Worm (Caenorhabditis elegans) whole organism, L3 larva: ENCODE results near the gene T20B3.14.

Experiments
- ceh-16 ChIP-seq: sonication (generic microtip); optimal IDR thresholded peaks from 2 replicates; lab custom pipeline; 2017; ENCODE audit warnings: missing biosample characterization, missing genetic modification characterization
- fos-1 ChIP-seq: fragments of 150-350 bp; optimal IDR thresholded peaks from 2 replicates; lab custom pipeline; 2014; ENCODE audit warnings: missing biosample characterization, missing genetic modification characterization
- mdl-1 ChIP-seq: fragments of 150-350 bp; optimal IDR thresholded peaks from 2 replicates; lab custom pipeline; 2014; ENCODE audit warnings: missing biosample characterization, missing genetic modification characterization
- nhr-237 ChIP-seq: fragments of 150-350 bp; optimal IDR thresholded peaks from 2 replicates; lab custom pipeline; 2014; ENCODE audit warnings: missing biosample characterization, missing genetic modification characterization
- nhr-76 ChIP-seq: fragments of 150-350 bp; sonication (generic microtip); optimal IDR thresholded peaks from 5 replicates; lab custom pipeline; 2014; ENCODE audit warnings: missing biosample characterization, missing genetic modification characterization
- nhr-77 ChIP-seq: fragments of 150-350 bp; optimal IDR thresholded peaks from 2 replicates; lab custom pipeline; 2014; ENCODE audit warnings: missing biosample characterization, missing genetic modification characterization
- pqm-1 ChIP-seq: fragments of 150-350 bp; optimal IDR thresholded peaks from 2 replicates; lab custom pipeline; 2017; ENCODE audit warnings: missing biosample characterization, missing genetic modification characterization, inconsistent platforms
- unc-39 ChIP-seq: sonication (generic microtip); optimal IDR thresholded peaks from 4 replicates; lab custom pipeline; 2017; ENCODE audit warnings: missing biosample characterization, missing genetic modification characterization

- TF ChIP-seq pqm-1 (tag; lab: Kevin White, UChicago) (no peak), fos-1 (no peak), mdl-1 (tag; lab: Kevin White, UChicago) (no peak), unc-39 (no peak), nhr-77 (tag; lab: Kevin White, UChicago) (no peak), ceh-16 (tag; lab: Kevin White, UChicago) (no peak), nhr-76 (tag; lab: Kevin White, UChicago) (no peak), nhr-237 (no peak)
Measured at ce11 chrV:16869740-16870139, 48.6 kb upstream of the T20B3.14 start, which contains the start of gene clec-33.
